Worm (Caenorhabditis elegans) whole organism, midembryonic: ENCODE measurements around the gene mtrf-1L.

Source experiments
- T22C8.4 ChIP-seq: fragments of 200-800 bp; sonication (Bioruptor generic); IDR thresholded peaks from 2 replicates; pipeline ENCODE4 v1.3.6; 2022; ENCODE audit warnings: missing genetic modification characterization, missing compliant biosample characterization
- cog-1 ChIP-seq: sonication (generic microtip); optimal IDR thresholded peaks from 2 replicates; lab custom pipeline; 2016; ENCODE audit warnings: missing genetic modification characterization, missing compliant biosample characterization
- klf-2 ChIP-seq: fragments of 200-800 bp; sonication (Bioruptor generic); conservative IDR thresholded peaks from 2 replicates; pipeline ENCODE4 v1.3.6; 2022; ENCODE audit warnings: missing genetic modification reagents, missing genetic modification characterization, missing compliant biosample characterization
- med-1 ChIP-seq: sonication (generic microtip); optimal IDR thresholded peaks from 2 replicates; lab custom pipeline; 2017; ENCODE audit warnings: missing genetic modification characterization, mild to moderate bottlenecking, missing compliant biosample characterization, antibody characterized with exemption, missing genetic modification reagents; ENCODE audit not compliant: insufficient read depth
- ref-1 ChIP-seq: fragments of 200-800 bp; sonication (Bioruptor generic); conservative IDR thresholded peaks from 2 replicates; pipeline ENCODE4 v1.3.6; 2022; ENCODE audit warnings: missing genetic modification reagents, missing genetic modification characterization, missing compliant biosample characterization
- tab-1 ChIP-seq: fragments of 200-800 bp; sonication (Bioruptor generic); IDR thresholded peaks from 2 replicates; pipeline ENCODE4 v1.3.6; 2022; ENCODE audit warnings: missing genetic modification characterization, missing compliant biosample characterization
- ztf-23 ChIP-seq: fragments of 200-800 bp; sonication (Bioruptor generic); IDR thresholded peaks from 2 replicates; pipeline ENCODE4 v1.3.6; 2022; ENCODE audit warnings: missing genetic modification reagents, missing genetic modification characterization, missing compliant biosample characterization
- ztf-29 ChIP-seq: fragments of 200-800 bp; sonication (Bioruptor generic); IDR thresholded peaks from 2 replicates; pipeline ENCODE4 v1.3.6; 2022; ENCODE audit warnings: missing genetic modification reagents, missing genetic modification characterization, missing compliant biosample characterization

DNA sequence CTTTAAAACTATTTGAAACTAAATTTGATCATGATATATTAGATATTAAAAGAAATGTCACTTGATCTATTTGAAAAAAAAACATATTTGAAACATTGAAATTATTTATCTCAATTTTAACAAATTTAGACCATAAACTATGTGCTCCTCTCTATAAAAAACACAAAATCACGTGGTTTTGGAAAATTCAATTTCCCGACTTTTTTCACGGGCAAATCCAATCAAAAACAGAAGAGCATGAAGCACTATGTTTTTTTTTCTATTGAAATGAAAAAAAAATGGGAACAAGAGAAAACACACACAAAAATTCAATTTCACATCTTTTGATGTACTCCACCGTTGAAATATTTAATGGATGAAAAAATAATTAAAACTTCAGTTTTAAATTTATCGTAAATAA, 47.8 kb upstream of the mtrf-1L start:
- no peak for TF ChIP-seq ztf-23
- TF ChIP-seq tab-1 (GFP tag; lab: Robert Waterston, UW) = no peak
- TF ChIP-seq ref-1 (GFP tag; lab: Robert Waterston, UW) = no peak
- no peak for TF ChIP-seq med-1
- TF ChIP-seq klf-2 (GFP tag; lab: Robert Waterston, UW) = no peak
- TF ChIP-seq cog-1 (tag; lab: Kevin White, UChicago) = no peak
- no peak for TF ChIP-seq ztf-29 (GFP tag; lab: Robert Waterston, UW)
- TF ChIP-seq T22C8.4 (GFP tag; lab: Robert Waterston, UW) = no peak
